Worm (Caenorhabditis elegans) whole organism, late embryonic: Measurements from ENCODE around the gene irld-30.

ENCODE experiments used
- C08G9.2 ChIP-seq: sonication (generic microtip); optimal IDR thresholded peaks from 2 replicates; lab custom pipeline; 2016; ENCODE audit warnings: mild to moderate bottlenecking, missing genetic modification characterization, moderate library complexity, missing compliant biosample characterization
- K09A11.1 ChIP-seq: sonication (generic microtip); optimal IDR thresholded peaks from 2 replicates; lab custom pipeline; 2017; ENCODE audit warnings: antibody characterized with exemption, mild to moderate bottlenecking, missing genetic modification characterization, missing compliant biosample characterization; ENCODE audit not compliant: insufficient read depth
- T23F11.4 ChIP-seq: fragments of 200-800 bp; sonication (Bioruptor generic); optimal IDR thresholded peaks from 2 replicates; lab custom pipeline; 2018; ENCODE audit warnings: mild to moderate bottlenecking, missing genetic modification characterization, missing compliant biosample characterization
- ahr-1 ChIP-seq: sonication (generic microtip); optimal IDR thresholded peaks from 2 replicates; lab custom pipeline; 2016; ENCODE audit warnings: missing genetic modification characterization, missing compliant biosample characterization
- ceh-19 ChIP-seq: fragments of 200-800 bp; sonication (Bioruptor generic); optimal IDR thresholded peaks from 2 replicates; lab custom pipeline; 2018; ENCODE audit warnings: mild to moderate bottlenecking, missing genetic modification characterization, missing compliant biosample characterization
- ceh-22 ChIP-seq: sonication (generic microtip); optimal IDR thresholded peaks from 2 replicates; lab custom pipeline; 2017; ENCODE audit warnings: missing biosample characterization, missing genetic modification characterization
- ceh-24 ChIP-seq: sonication (generic microtip); optimal IDR thresholded peaks from 2 replicates; lab custom pipeline; 2016; ENCODE audit warnings: mild to moderate bottlenecking, missing genetic modification characterization, missing compliant biosample characterization
- ceh-30 ChIP-seq: fragments of 150-350 bp; optimal IDR thresholded peaks from 2 replicates; lab custom pipeline; 2014; ENCODE audit warnings: missing biosample characterization, missing genetic modification characterization
- ceh-34 ChIP-seq: sonication (generic microtip); optimal IDR thresholded peaks from 2 replicates; lab custom pipeline; 2016; ENCODE audit warnings: mild to moderate bottlenecking, missing genetic modification characterization, missing compliant biosample characterization
- ceh-45 ChIP-seq: fragments of 200-800 bp; sonication (Bioruptor generic); IDR thresholded peaks from 2 replicates; pipeline ENCODE4 v1.3.6; 2022; ENCODE audit warnings: missing genetic modification reagents, missing genetic modification characterization, missing compliant biosample characterization
- dmd-4 ChIP-seq: sonication (generic microtip); optimal IDR thresholded peaks from 2 replicates; lab custom pipeline; 2016; ENCODE audit warnings: borderline replicate concordance, missing genetic modification characterization, missing compliant biosample characterization
- eyg-1 ChIP-seq: sonication (generic microtip); optimal IDR thresholded peaks from 2 replicates; lab custom pipeline; 2016; ENCODE audit warnings: missing genotype, missing genetic modification characterization, missing compliant biosample characterization
- fkh-6 ChIP-seq: sonication (generic microtip); optimal IDR thresholded peaks from 2 replicates; lab custom pipeline; 2016; ENCODE audit warnings: missing genetic modification characterization, missing compliant biosample characterization
- hlh-13 ChIP-seq: fragments of 200-800 bp; sonication (Bioruptor generic); optimal IDR thresholded peaks from 2 replicates; lab custom pipeline; 2018; ENCODE audit warnings: mild to moderate bottlenecking, missing genetic modification characterization, missing compliant biosample characterization
- lim-6 ChIP-seq: sonication (generic microtip); optimal IDR thresholded peaks from 2 replicates; lab custom pipeline; 2016; ENCODE audit warnings: missing genetic modification characterization, missing compliant biosample characterization
- madf-2 ChIP-seq: sonication (generic microtip); optimal IDR thresholded peaks from 2 replicates; lab custom pipeline; 2017; ENCODE audit warnings: missing genetic modification characterization, missing compliant biosample characterization
- nfya-1 ChIP-seq: sonication (generic microtip); optimal IDR thresholded peaks from 2 replicates; lab custom pipeline; 2017; ENCODE audit warnings: missing genetic modification characterization, mild to moderate bottlenecking, missing compliant biosample characterization, antibody characterized with exemption, moderate library complexity
- nhr-11 ChIP-seq: fragments of 150-350 bp; optimal IDR thresholded peaks from 2 replicates; lab custom pipeline; 2014; ENCODE audit warnings: missing biosample characterization, missing genetic modification characterization
- nhr-232 ChIP-seq: sonication (generic microtip); optimal IDR thresholded peaks from 2 replicates; lab custom pipeline; 2016; ENCODE audit warnings: missing genetic modification characterization, missing compliant biosample characterization
- odd-2 ChIP-seq: sonication (generic microtip); optimal IDR thresholded peaks from 2 replicates; lab custom pipeline; 2017; ENCODE audit warnings: antibody characterized with exemption, mild to moderate bottlenecking, missing genetic modification characterization, missing compliant biosample characterization
- pag-3 ChIP-seq: sonication (generic microtip); optimal IDR thresholded peaks from 2 replicates; lab custom pipeline; 2016; ENCODE audit warnings: missing compliant biosample characterization, missing genetic modification characterization, borderline replicate concordance
- pha-2 ChIP-seq: sonication (generic microtip); optimal IDR thresholded peaks from 2 replicates; lab custom pipeline; 2017; ENCODE audit warnings: mild to moderate bottlenecking, missing genetic modification characterization, missing compliant biosample characterization
- pha-4 ChIP-seq: fragments of 150-350 bp; optimal IDR thresholded peaks from 2 replicates; lab custom pipeline; 2018; ENCODE audit warnings: missing biosample characterization, missing genetic modification reagents, missing genetic modification characterization
- pros-1 ChIP-seq: fragments of 150-350 bp; optimal IDR thresholded peaks from 2 replicates; lab custom pipeline; 2014; ENCODE audit warnings: missing biosample characterization, missing genetic modification reagents, missing genetic modification characterization
- ref-2 ChIP-seq: sonication (generic microtip); optimal IDR thresholded peaks from 2 replicates; lab custom pipeline; 2016; ENCODE audit warnings: missing genetic modification characterization, missing compliant biosample characterization
- sdc-2 ChIP-seq: sonication (generic microtip); optimal IDR thresholded peaks from 2 replicates; lab custom pipeline; 2016; ENCODE audit warnings: missing genotype, missing genetic modification characterization, missing compliant biosample characterization
- sox-2 ChIP-seq: fragments of 200-800 bp; sonication (Bioruptor generic); IDR thresholded peaks from 2 replicates; pipeline ENCODE4 v1.3.6; 2022; ENCODE audit warnings: missing genetic modification reagents, missing genetic modification characterization, missing compliant biosample characterization
- syd-9 ChIP-seq: sonication (generic microtip); optimal IDR thresholded peaks from 2 replicates; lab custom pipeline; 2016; ENCODE audit warnings: mild to moderate bottlenecking, missing genetic modification characterization, moderate library complexity, missing compliant biosample characterization
- tbx-2 ChIP-seq: sonication (generic microtip); optimal IDR thresholded peaks from 2 replicates; lab custom pipeline; 2016; ENCODE audit warnings: missing genetic modification characterization, missing compliant biosample characterization
- tbx-7 ChIP-seq: sonication (generic microtip); optimal IDR thresholded peaks from 2 replicates; lab custom pipeline; 2016; ENCODE audit warnings: missing genotype, missing genetic modification characterization, missing compliant biosample characterization
- ttx-3 ChIP-seq: sonication (generic microtip); optimal IDR thresholded peaks from 2 replicates; lab custom pipeline; 2016; ENCODE audit warnings: missing genetic modification reagents, missing genetic modification characterization, missing compliant biosample characterization
- unc-3 ChIP-seq, 2 experiments: fragments of 200-800 bp in 1 of 2; sonication (Bioruptor generic) in 1 of 2; sonication (generic microtip) in 1 of 2; conservative IDR thresholded peaks in 1 of 2; optimal IDR thresholded peaks in 1 of 2; 2 replicates each; pipeline versions ENCODE4 v1.3.6 to Lab custom; 2016 to 2022; ENCODE audit warnings: missing compliant biosample characterization in 2 of 2, missing genetic modification characterization in 2 of 2, missing genetic modification reagents in 1 of 2
- unc-55 ChIP-seq: sonication (generic microtip); optimal IDR thresholded peaks from 2 replicates; lab custom pipeline; 2017; ENCODE audit warnings: missing biosample characterization, missing genetic modification reagents, missing genetic modification characterization
- unc-86 ChIP-seq: sonication (generic microtip); optimal IDR thresholded peaks from 2 replicates; lab custom pipeline; 2016; ENCODE audit warnings: missing genetic modification characterization, missing compliant biosample characterization

Gene irld-30

DNA sequence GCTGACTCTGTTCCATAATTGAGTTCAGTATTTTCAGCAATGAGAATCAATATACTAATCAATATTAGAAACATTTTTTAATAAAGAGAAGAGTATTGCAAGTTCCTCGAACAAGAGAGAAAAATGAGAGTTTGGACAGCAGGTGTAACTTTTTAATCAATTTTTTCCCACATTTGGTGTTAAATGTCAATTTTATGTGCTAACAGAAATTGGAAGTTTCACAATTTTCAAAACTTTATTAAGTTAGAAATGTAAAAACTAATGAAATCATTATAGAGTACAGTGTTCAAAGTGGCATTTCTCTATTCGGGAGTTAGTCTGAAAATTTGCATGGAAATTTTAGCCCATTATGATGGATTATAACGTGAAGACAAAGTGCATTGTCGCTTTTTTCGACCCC is at the start of gene irld-30:
Gene irld-30, minus strand, starts transcription at position 101 of the 400 bp plus-strand sequence.
- TF ChIP-seq unc-3 (GFP tag; conservative IDR thresholded peaks at IDR 0.05; lab: Robert Waterston, UW) = no peak
- no peak for TF ChIP-seq unc-3 (tag; optimal IDR thresholded peaks at IDR 0.05; lab: Kevin White, UChicago)
- no peak for TF ChIP-seq pha-2 (tag; lab: Kevin White, UChicago)
- TF ChIP-seq ceh-45 (GFP tag; lab: Robert Waterston, UW) = no peak
- no peak for TF ChIP-seq unc-55
- no peak for TF ChIP-seq T23F11.4 (GFP tag; lab: Kevin White, UChicago)
- TF ChIP-seq madf-2 (tag; lab: Kevin White, UChicago) = no peak
- TF ChIP-seq eyg-1 (tag; lab: Kevin White, UChicago) = no peak
- no peak for TF ChIP-seq lim-6
- TF ChIP-seq nhr-11 (tag; lab: Kevin White, UChicago) = no peak
- no peak for TF ChIP-seq syd-9
- no peak for TF ChIP-seq pag-3 (tag; lab: Kevin White, UChicago)
- TF ChIP-seq tbx-7 (tag; lab: Kevin White, UChicago) = no peak
- no peak for TF ChIP-seq ceh-22
- TF ChIP-seq pros-1 = no peak
- no peak for TF ChIP-seq sox-2 (GFP tag; lab: Robert Waterston, UW)

ce11 chrV:2343572-2343971 is 2.4 kb upstream of the irld-30 start:
- no peak for TF ChIP-seq ceh-30 (tag; lab: Kevin White, UChicago)
- no peak for TF ChIP-seq ceh-24 (tag; lab: Kevin White, UChicago)
- no peak for TF ChIP-seq hlh-13 (GFP tag; lab: Kevin White, UChicago)
- TF ChIP-seq syd-9 = no peak

ce11 chrV:2342083-2342482 is 898 bp upstream of the irld-30 start:
- TF ChIP-seq nfya-1 (tag; lab: Kevin White, UChicago) (no peak), ceh-34 (tag; lab: Kevin White, UChicago) (no peak), pha-4 (tag; lab: Kevin White, UChicago) (no peak), ceh-19 (GFP tag; lab: Kevin White, UChicago) (no peak), C08G9.2 (tag; lab: Kevin White, UChicago) (no peak), sdc-2 (no peak), dmd-4 (tag; lab: Kevin White, UChicago) (no peak), nhr-232 (no peak), T23F11.4 (GFP tag; lab: Kevin White, UChicago) (no peak), ttx-3 (tag; lab: Kevin White, UChicago) (no peak), K09A11.1 (tag; lab: Kevin White, UChicago) (no peak), fkh-6 (tag; lab: Kevin White, UChicago) (no peak), ceh-30 (tag; lab: Kevin White, UChicago) (no peak)

DNA sequence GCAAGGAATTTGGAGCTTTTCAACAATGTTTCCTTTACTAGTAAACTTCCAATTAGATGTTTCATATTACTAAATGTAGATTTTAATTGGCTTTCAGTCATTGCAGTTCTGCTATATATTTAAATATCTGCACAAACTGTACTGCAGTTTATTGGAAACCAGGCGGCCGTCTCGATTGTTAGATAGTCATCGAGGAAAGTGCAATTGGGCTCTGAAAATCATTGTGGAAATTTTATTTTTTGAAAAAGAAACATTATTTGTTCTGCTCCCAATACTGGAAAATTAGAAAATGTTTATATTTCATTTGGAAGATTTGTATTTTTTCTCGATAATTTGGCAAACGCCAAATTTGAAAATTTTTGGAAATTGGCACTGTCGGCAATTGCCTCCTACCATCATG is 2.6 kb downstream of the irld-30 start, which contains the start of gene irld-29:
Gene irld-29, minus strand, starts transcription at position 101 of the 400 bp plus-strand sequence.
- TF ChIP-seq ceh-34 (tag; lab: Kevin White, UChicago) = no peak
- TF ChIP-seq tbx-2 (tag; lab: Kevin White, UChicago) = no peak
- TF ChIP-seq ceh-24 (tag; lab: Kevin White, UChicago) = no peak
- no peak for TF ChIP-seq syd-9
- no peak for TF ChIP-seq ahr-1 (tag; lab: Kevin White, UChicago)
- TF ChIP-seq ref-2 (tag; lab: Kevin White, UChicago) = no peak
- TF ChIP-seq pha-2 (tag; lab: Kevin White, UChicago) = no peak
- no peak for TF ChIP-seq unc-3 (GFP tag; conservative IDR thresholded peaks at IDR 0.05; lab: Robert Waterston, UW)
- TF ChIP-seq unc-3 (tag; optimal IDR thresholded peaks at IDR 0.05; lab: Kevin White, UChicago) = no peak
- TF ChIP-seq C08G9.2 (tag; lab: Kevin White, UChicago) = no peak
- TF ChIP-seq nhr-232 = no peak
- TF ChIP-seq ceh-22 = no peak
- TF ChIP-seq odd-2 = no peak
- TF ChIP-seq unc-86 = no peak
